Worm (Caenorhabditis elegans): ENCODE data around the gene pbo-5.

- TF ChIP-seq dpff-1 (tag; optimal IDR thresholded peaks at IDR 0.05) (no peak), mel-28 (tag; optimal IDR thresholded peaks at IDR 0.05; ENCODE audit: borderline replicate concordance) (no peak), K11D2.4 (GFP tag; IDR thresholded peaks at IDR 0.05) (no peak), nhr-80 (tag; optimal IDR thresholded peaks at IDR 0.05) (no peak), unc-62 (GFP tag; optimal IDR thresholded peaks at IDR 0.05) (no peak), ama-1 (optimal IDR thresholded peaks at IDR 0.05) (no peak), ama-1 (GFP tag; optimal IDR thresholded peaks at IDR 0.05) (no peak)
These were observed 42.1 kb upstream of the pbo-5 start for ce11 chrV:20873144-20873543.

Measured in whole organism, young adult.